Worm (Caenorhabditis elegans): Measurements from ENCODE around the gene R13H9.6.

R13H9.6 gene

ce11 chrIV:5086243-5086960, 18.0 kb upstream of the R13H9.6 start (continued):
- TF ChIP-seq ama-1 (optimal IDR thresholded peaks at IDR 0.05) (peak; percentile 18), T20F7.1 (GFP tag; optimal IDR thresholded peaks at IDR 0.05) (peak; percentile 55), hlh-30 (tag; optimal IDR thresholded peaks at IDR 0.05; ENCODE audit: insufficient read depth) (no peak), ceh-82 (tag; optimal IDR thresholded peaks at IDR 0.05) (no peak), nhr-25 (tag; optimal IDR thresholded peaks at IDR 0.05; ENCODE audit: borderline replicate concordance, insufficient read depth) (no peak), aha-1 (tag) (peak; percentile 83), unc-39 (tag; optimal IDR thresholded peaks at IDR 0.05) (no peak), lin-13 (GFP tag; optimal IDR thresholded peaks at IDR 0.05) (no peak), gei-8 (GFP tag; optimal IDR thresholded peaks at IDR 0.05) (no peak), cey-2 (tag; optimal IDR thresholded peaks at IDR 0.05; ENCODE audit: borderline replicate concordance, insufficient read depth) (no peak), snpc-1.2 (GFP tag; IDR thresholded peaks at IDR 0.05) (peak; percentile 18; the same call in 1 of the 2 replicates), daf-19 (GFP tag; conservative IDR thresholded peaks at IDR 0.05) (0 out of 2 replicates have a peak, but pooled peaks have one; percentile 38), zip-2 (tag; optimal IDR thresholded peaks at IDR 0.05) (no peak), egl-43 (GFP tag; IDR thresholded peaks at IDR 0.05) (no peak)

DNA sequence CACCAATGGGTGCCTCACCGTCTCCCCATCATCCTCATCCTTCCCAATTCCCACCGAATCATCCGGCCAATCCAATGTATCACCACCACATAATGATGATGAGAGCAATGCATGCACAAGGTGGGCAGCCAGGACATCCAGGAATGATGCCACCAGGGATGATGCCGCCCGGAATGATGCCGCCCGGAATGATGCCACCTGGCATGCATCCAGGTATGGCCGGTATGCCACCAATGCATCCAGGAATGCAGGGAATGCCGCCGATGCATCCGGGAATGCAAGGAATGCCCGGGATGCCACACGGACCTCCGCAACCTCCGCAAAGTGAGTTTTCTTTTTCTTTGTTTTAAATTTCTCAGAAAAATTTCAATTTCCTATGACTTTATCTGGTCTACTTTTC, 17.3 kb upstream of the R13H9.6 start:
- TF ChIP-seq tag-97 (GFP tag; IDR thresholded peaks at IDR 0.05) = no peak
- no peak for TF ChIP-seq ceh-28 (tag; optimal IDR thresholded peaks at IDR 0.05)
- TF ChIP-seq set-16 (GFP tag; IDR thresholded peaks at IDR 0.05) = peak; percentile 76
- TF ChIP-seq unc-62 (GFP tag; optimal IDR thresholded peaks at IDR 0.05 in 1 of 2) = peak in 1 of 2 experiments; percentile 1
- no peak for TF ChIP-seq unc-62 (tag; optimal IDR thresholded peaks at IDR 0.05)

ce11 chrIV:5083832-5084231, 15.4 kb upstream of the R13H9.6 start:
- no peak for TF ChIP-seq aly-2 (tag; optimal IDR thresholded peaks at IDR 0.05)
- no peak for TF ChIP-seq nhr-111 (GFP tag; optimal IDR thresholded peaks at IDR 0.05)
- no peak for TF ChIP-seq dmd-9 (GFP tag; IDR thresholded peaks at IDR 0.05)
- TF ChIP-seq zfp-3 (GFP tag; conservative IDR thresholded peaks at IDR 0.05) = no peak
- TF ChIP-seq lin-38 (GFP tag; IDR thresholded peaks at IDR 0.05) = peak; percentile 70

DNA sequence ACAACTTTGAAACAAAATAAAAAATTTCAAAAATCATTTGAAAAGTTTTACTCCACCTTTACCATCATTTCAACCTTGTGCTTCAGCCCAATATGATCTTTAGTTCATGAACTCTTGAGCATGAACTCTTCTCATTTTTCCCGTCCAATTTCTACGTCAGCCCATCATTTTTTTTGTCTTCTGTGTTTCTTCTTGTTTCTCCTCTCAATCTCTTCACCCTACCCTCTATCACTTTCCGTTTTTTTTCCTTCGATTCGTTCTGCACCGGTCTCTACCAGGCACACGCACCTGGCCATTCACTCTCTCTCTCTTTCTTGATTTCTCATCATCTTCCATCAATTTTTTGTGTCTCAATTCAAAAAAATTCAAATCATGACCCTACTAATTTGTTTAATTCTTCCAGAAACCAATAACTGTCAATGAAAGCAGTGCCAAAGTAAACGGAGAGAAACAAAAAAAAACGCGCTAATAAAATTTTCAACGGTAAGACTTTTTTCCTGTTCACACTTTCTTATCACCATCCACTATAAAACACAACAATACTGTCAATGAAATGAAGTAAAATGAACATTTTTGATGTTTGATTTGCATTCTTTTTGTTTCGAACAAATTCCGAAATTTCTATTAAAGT, 14.6 kb upstream of the R13H9.6 start, which contains the start of gene pygo-1:
TSS of gene pygo-1 (plus strand) at position 404 of the 631 bp plus-strand sequence.
- TF ChIP-seq ces-1 (GFP tag; optimal IDR thresholded peaks at IDR 0.05) = no peak
- peak; percentile 51 for TF ChIP-seq nhr-48 (tag; optimal IDR thresholded peaks at IDR 0.05)
- peak; percentile 39 for TF ChIP-seq dmd-6 (GFP tag; IDR thresholded peaks at IDR 0.05)
- TF ChIP-seq ceh-28 (tag; optimal IDR thresholded peaks at IDR 0.05) = no peak
- TF ChIP-seq nhr-41 (GFP tag; IDR thresholded peaks at IDR 0.05) = no peak
- TF ChIP-seq tra-1 (GFP tag; IDR thresholded peaks at IDR 0.05) = no peak
- no peak for TF ChIP-seq egl-43 (GFP tag; IDR thresholded peaks at IDR 0.05)
- no peak for TF ChIP-seq lin-15B (tag; optimal IDR thresholded peaks at IDR 0.05)
- TF ChIP-seq daf-12 (tag; optimal IDR thresholded peaks at IDR 0.05) = no peak
- peak; percentile 34 for TF ChIP-seq dve-1 (tag; optimal IDR thresholded peaks at IDR 0.05; ENCODE audit: insufficient read depth)
- TF ChIP-seq unc-39 (tag; optimal IDR thresholded peaks at IDR 0.05) = no peak
- no peak for TF ChIP-seq tag-97 (GFP tag; IDR thresholded peaks at IDR 0.05)
- TF ChIP-seq D1046.2 (GFP tag; IDR thresholded peaks at IDR 0.05) = no peak
- no peak for TF ChIP-seq F10B5.3 (tag; optimal IDR thresholded peaks at IDR 0.05)
- no peak for TF ChIP-seq ceh-32 (tag; optimal IDR thresholded peaks at IDR 0.05; ENCODE audit: poor library complexity)
- TF ChIP-seq ceh-62 (tag; optimal IDR thresholded peaks at IDR 0.05) = no peak
- TF ChIP-seq dmd-8 (GFP tag; IDR thresholded peaks at IDR 0.05) = 0 out of 2 replicates have a peak, but pooled peaks have one; percentile 38
- no peak for TF ChIP-seq ceh-44 (GFP tag; IDR thresholded peaks at IDR 0.05)
- TF ChIP-seq lim-7 (GFP tag; IDR thresholded peaks at IDR 0.05) = no peak
- no peak for TF ChIP-seq vab-7 (GFP tag; IDR thresholded peaks at IDR 0.05)
- no peak for TF ChIP-seq daf-19 (GFP tag; conservative IDR thresholded peaks at IDR 0.05)
- no peak for TF ChIP-seq nhr-11 (tag; optimal IDR thresholded peaks at IDR 0.05)
- no peak for TF ChIP-seq F26F4.8 (GFP tag; conservative IDR thresholded peaks at IDR 0.05)
- TF ChIP-seq lin-39 (tag; optimal IDR thresholded peaks at IDR 0.05) = no peak
- TF ChIP-seq nhr-6 (tag; optimal IDR thresholded peaks at IDR 0.05) = no peak
- TF ChIP-seq mxl-2 (GFP tag; conservative IDR thresholded peaks at IDR 0.05) = no peak
